Fruit fly (Drosophila melanogaster) whole organism, embryonic: ENCODE data around the gene CG10481.

Experiments used
- Ada2b ChIP-seq: fragments of 200-800 bp; sonication (Bioruptor generic); IDR thresholded peaks from 2 replicates; pipeline ENCODE4 v1.3.6; 2022; ENCODE audit warnings: missing biosample characterization, missing genetic modification characterization
- B-H1 ChIP-seq: fragments of 200-800 bp; sonication (Bioruptor generic); IDR thresholded peaks from 3 replicates; pipeline ENCODE4 v1.3.6; 2022; ENCODE audit warnings: missing biosample characterization, missing genetic modification characterization
- CG10209 ChIP-seq: fragments of 200-800 bp; sonication (Bioruptor generic); optimal IDR thresholded peaks from 3 replicates; lab custom pipeline; 2017; ENCODE audit warnings: missing biosample characterization, mild to moderate bottlenecking, missing genetic modification characterization, missing genetic modification reagents
- CG10274 ChIP-seq: fragments of 200-800 bp; sonication (Bioruptor generic); optimal IDR thresholded peaks from 3 replicates; lab custom pipeline; 2017; ENCODE audit warnings: missing biosample characterization, mild to moderate bottlenecking, missing genetic modification characterization
- CG10366 ChIP-seq: fragments of 200-800 bp; sonication (Bioruptor generic); IDR thresholded peaks from 2 replicates; pipeline ENCODE4 v1.3.6; 2022; ENCODE audit warnings: missing biosample characterization, missing genetic modification characterization
- CG10543 ChIP-seq: fragments of 200-800 bp; sonication (Bioruptor generic); optimal IDR thresholded peaks from 3 replicates; lab custom pipeline; 2017; ENCODE audit warnings: missing biosample characterization, mild to moderate bottlenecking, missing genetic modification characterization, moderate library complexity
- CG11247 ChIP-seq: fragments of 200-800 bp; sonication (Bioruptor generic); IDR thresholded peaks from 2 replicates; pipeline ENCODE4 v1.3.6; 2022; ENCODE audit warnings: missing biosample characterization, missing genetic modification characterization
- CG1233 ChIP-seq: fragments of 200-800 bp; sonication (Bioruptor generic); optimal IDR thresholded peaks from 4 replicates; lab custom pipeline; 2018; ENCODE audit warnings: missing biosample characterization, mild to moderate bottlenecking, missing genetic modification characterization
- CG13775 ChIP-seq: fragments of 200-800 bp; sonication (Bioruptor generic); optimal IDR thresholded peaks from 3 replicates; lab custom pipeline; 2017; ENCODE audit warnings: missing biosample characterization, mild to moderate bottlenecking, missing genetic modification characterization
- CG15073 ChIP-seq: fragments of 200-800 bp; sonication (Bioruptor generic); optimal IDR thresholded peaks from 2 replicates; lab custom pipeline; 2016; ENCODE audit warnings: missing biosample characterization, missing genetic modification characterization
- CG15269 ChIP-seq: fragments of 200-800 bp; sonication (Bioruptor generic); optimal IDR thresholded peaks from 2 replicates; lab custom pipeline; 2018; ENCODE audit warnings: missing biosample characterization, mild to moderate bottlenecking, missing genetic modification characterization, moderate library complexity
- CG15601 ChIP-seq: fragments of 200-800 bp; sonication (Bioruptor generic); optimal IDR thresholded peaks from 3 replicates; lab custom pipeline; 2019; ENCODE audit warnings: missing biosample characterization, mild to moderate bottlenecking, missing genetic modification characterization, moderate library complexity
- CG16815 ChIP-seq: fragments of 200-800 bp; sonication (Bioruptor generic); optimal IDR thresholded peaks from 3 replicates; lab custom pipeline; 2017; ENCODE audit warnings: missing biosample characterization, mild to moderate bottlenecking, missing genetic modification characterization
- CG18619 ChIP-seq: fragments of 200-800 bp; sonication (Bioruptor generic); optimal IDR thresholded peaks from 3 replicates; lab custom pipeline; 2017; ENCODE audit warnings: missing biosample characterization, mild to moderate bottlenecking, missing genetic modification characterization
- CG2120 ChIP-seq: fragments of 200-800 bp; sonication (Bioruptor generic); optimal IDR thresholded peaks from 3 replicates; lab custom pipeline; 2016; ENCODE audit warnings: missing biosample characterization, missing genetic modification characterization
- CG2889 ChIP-seq: fragments of 200-800 bp; sonication (Bioruptor generic); IDR thresholded peaks from 3 replicates; pipeline ENCODE4 v1.3.6; 2022; ENCODE audit warnings: missing biosample characterization, missing genetic modification characterization
- CG30403 ChIP-seq: fragments of 200-800 bp; sonication (Bioruptor generic); optimal IDR thresholded peaks from 3 replicates; lab custom pipeline; 2016; ENCODE audit warnings: missing biosample characterization, missing genetic modification characterization
- CG4328 ChIP-seq: fragments of 200-800 bp; sonication (Bioruptor generic); optimal IDR thresholded peaks from 3 replicates; lab custom pipeline; 2017; ENCODE audit warnings: missing biosample characterization, missing genetic modification reagents, missing genetic modification characterization
- CG5245 ChIP-seq: fragments of 200-800 bp; sonication (Bioruptor generic); optimal IDR thresholded peaks from 3 replicates; lab custom pipeline; 2016; ENCODE audit warnings: missing biosample characterization, missing genetic modification characterization
- Dll ChIP-seq: fragments of 200-800 bp; sonication (Bioruptor generic); IDR thresholded peaks from 4 replicates; pipeline ENCODE4 v1.3.6; 2022; ENCODE audit warnings: missing biosample characterization, missing genetic modification characterization; ENCODE audit not compliant: partially characterized antibody
- Fer2 ChIP-seq: fragments of 200-800 bp; sonication (Bioruptor generic); optimal IDR thresholded peaks from 2 replicates; lab custom pipeline; 2018; ENCODE audit warnings: missing biosample characterization, mild to moderate bottlenecking, missing genetic modification characterization, moderate library complexity
- Gsc ChIP-seq: fragments of 200-800 bp; sonication (Bioruptor generic); IDR thresholded peaks from 2 replicates; pipeline ENCODE4 v1.3.6; 2022; ENCODE audit warnings: missing biosample characterization, missing genetic modification characterization
- Max ChIP-seq: fragments of 200-800 bp; sonication (Bioruptor generic); optimal IDR thresholded peaks from 2 replicates; lab custom pipeline; 2016; ENCODE audit warnings: missing biosample characterization, mild to moderate bottlenecking, missing genetic modification characterization
- Oli ChIP-seq: fragments of 200-800 bp; sonication (Bioruptor generic); optimal IDR thresholded peaks from 2 replicates; lab custom pipeline; 2018; ENCODE audit warnings: missing biosample characterization, mild to moderate bottlenecking, missing genetic modification characterization, moderate library complexity
- PHDP ChIP-seq: fragments of 200-800 bp; sonication (Bioruptor generic); optimal IDR thresholded peaks from 3 replicates; lab custom pipeline; 2018; ENCODE audit warnings: missing biosample characterization, mild to moderate bottlenecking, missing genetic modification characterization, moderate library complexity
- Poxn ChIP-seq: fragments of 200-800 bp; sonication (Bioruptor generic); IDR thresholded peaks from 2 replicates; pipeline ENCODE4 v1.3.6; 2022; ENCODE audit warnings: missing biosample characterization, missing genetic modification characterization
- Ptx1 ChIP-seq: fragments of 200-800 bp; sonication (Bioruptor generic); IDR thresholded peaks from 2 replicates; pipeline ENCODE4 v1.3.6; 2022; ENCODE audit warnings: missing biosample characterization, missing genetic modification characterization
- Trl ChIP-seq, 3 experiments: fragments of >200 bp in 2 of 3; fragments of 200-800 bp in 1 of 3; sonication (Bioruptor generic) in 1 of 3; optimal IDR thresholded peaks; 2 replicates in 1 of 3; 3 replicates in 2 of 3; lab custom pipeline; 2016 to 2017; ENCODE audit warnings: missing biosample characterization in 1 of 3, missing genetic modification characterization in 1 of 3
- Xbp1 ChIP-seq: fragments of 200-800 bp; sonication (Bioruptor generic); optimal IDR thresholded peaks from 3 replicates; lab custom pipeline; 2016; ENCODE audit warnings: missing biosample characterization, mild to moderate bottlenecking, missing genetic modification characterization
- ab ChIP-seq: fragments of 200-800 bp; sonication (Bioruptor generic); optimal IDR thresholded peaks from 2 replicates; lab custom pipeline; 2016; ENCODE audit warnings: missing biosample characterization, missing genetic modification characterization
- ara ChIP-seq: fragments of 200-800 bp; sonication (Bioruptor generic); IDR thresholded peaks from 2 replicates; pipeline ENCODE4 v1.3.6; 2022; ENCODE audit warnings: missing biosample characterization, missing genetic modification characterization
- ash1 ChIP-seq: fragments of 200-800 bp; sonication (Bioruptor generic); optimal IDR thresholded peaks from 2 replicates; lab custom pipeline; 2018; ENCODE audit warnings: missing biosample characterization, mild to moderate bottlenecking, missing genetic modification characterization
- bbx ChIP-seq: fragments of 200-800 bp; sonication (Bioruptor generic); IDR thresholded peaks from 2 replicates; pipeline ENCODE4 v1.3.6; 2022; ENCODE audit warnings: missing biosample characterization, missing genetic modification characterization; ENCODE audit not compliant: partially characterized antibody
- cad ChIP-seq: fragments of >200 bp; optimal IDR thresholded peaks from 2 replicates; lab custom pipeline; 2017; ENCODE audit warnings: missing biosample characterization, missing genetic modification characterization
- dm ChIP-seq: fragments of 200-800 bp; sonication (Bioruptor generic); optimal IDR thresholded peaks from 3 replicates; lab custom pipeline; 2016; ENCODE audit warnings: missing biosample characterization, missing genetic modification characterization
- dysf ChIP-seq: fragments of 200-800 bp; sonication (Bioruptor generic); IDR thresholded peaks from 3 replicates; pipeline ENCODE4 v1.3.6; 2022; ENCODE audit warnings: missing biosample characterization, missing genetic modification characterization
- fd96Cb ChIP-seq: fragments of 200-800 bp; sonication (Bioruptor generic); optimal IDR thresholded peaks from 2 replicates; lab custom pipeline; 2018; ENCODE audit warnings: missing biosample characterization, mild to moderate bottlenecking, missing genetic modification characterization, moderate library complexity
- gcm ChIP-seq: fragments of 200-800 bp; sonication (Bioruptor generic); optimal IDR thresholded peaks from 2 replicates; lab custom pipeline; 2019; ENCODE audit warnings: missing biosample characterization, mild to moderate bottlenecking, missing genetic modification characterization, moderate library complexity
- grn ChIP-seq: fragments of 200-800 bp; sonication (Bioruptor generic); optimal IDR thresholded peaks from 3 replicates; lab custom pipeline; 2017; ENCODE audit warnings: missing biosample characterization, missing genetic modification characterization
- gt ChIP-seq: fragments of 200-800 bp; sonication (Bioruptor generic); IDR thresholded peaks from 2 replicates; pipeline ENCODE4 v1.3.6; 2022; ENCODE audit warnings: missing biosample characterization, missing genetic modification characterization
- jumu ChIP-seq: fragments of 200-800 bp; sonication (Bioruptor generic); optimal IDR thresholded peaks from 3 replicates; lab custom pipeline; 2016; ENCODE audit warnings: missing biosample characterization, missing genetic modification characterization
- mirr ChIP-seq: fragments of 200-800 bp; sonication (Bioruptor generic); optimal IDR thresholded peaks from 3 replicates; lab custom pipeline; 2018; ENCODE audit warnings: missing biosample characterization, mild to moderate bottlenecking, missing genetic modification characterization
- nerfin-2 ChIP-seq: fragments of 200-800 bp; sonication (Bioruptor generic); IDR thresholded peaks from 2 replicates; pipeline ENCODE4 v1.3.6; 2022; ENCODE audit warnings: missing biosample characterization, missing genetic modification characterization; ENCODE audit not compliant: partially characterized antibody
- oc ChIP-seq: fragments of 200-800 bp; sonication (Bioruptor generic); optimal IDR thresholded peaks from 2 replicates; lab custom pipeline; 2018; ENCODE audit warnings: missing biosample characterization, mild to moderate bottlenecking, missing genetic modification characterization, moderate library complexity
- pita ChIP-seq: fragments of 200-800 bp; sonication (Bioruptor generic); optimal IDR thresholded peaks from 2 replicates; lab custom pipeline; 2017; ENCODE audit warnings: missing biosample characterization, mild to moderate bottlenecking, missing genetic modification characterization
- row ChIP-seq: fragments of 200-800 bp; sonication (Bioruptor generic); IDR thresholded peaks from 3 replicates; pipeline ENCODE4 v1.3.6; 2022; ENCODE audit warnings: missing biosample characterization, missing genetic modification characterization
- slou ChIP-seq: fragments of 200-800 bp; sonication (Bioruptor generic); optimal IDR thresholded peaks from 3 replicates; lab custom pipeline; 2016; ENCODE audit warnings: missing biosample characterization, missing genetic modification characterization
- sug ChIP-seq: fragments of 200-800 bp; optimal IDR thresholded peaks from 2 replicates; lab custom pipeline; 2019; ENCODE audit warnings: missing biosample characterization, mild to moderate bottlenecking, missing genetic modification characterization, moderate library complexity
- toy ChIP-seq: fragments of 200-800 bp; sonication (Bioruptor generic); IDR thresholded peaks from 2 replicates; pipeline ENCODE4 v1.3.6; 2022; ENCODE audit warnings: missing biosample characterization, missing genetic modification characterization
- ttk ChIP-seq: fragments of 200-800 bp; sonication (Bioruptor generic); IDR thresholded peaks from 2 replicates; pipeline ENCODE4 v2.1.2; 2022; ENCODE audit warnings: missing biosample characterization, missing genetic modification characterization
- unc-4 ChIP-seq: fragments of 200-800 bp; sonication (Bioruptor generic); IDR thresholded peaks from 2 replicates; pipeline ENCODE4 v1.3.6; 2022; ENCODE audit warnings: missing biosample characterization, missing genetic modification characterization; ENCODE audit not compliant: partially characterized antibody

Gene CG10481

DNA sequence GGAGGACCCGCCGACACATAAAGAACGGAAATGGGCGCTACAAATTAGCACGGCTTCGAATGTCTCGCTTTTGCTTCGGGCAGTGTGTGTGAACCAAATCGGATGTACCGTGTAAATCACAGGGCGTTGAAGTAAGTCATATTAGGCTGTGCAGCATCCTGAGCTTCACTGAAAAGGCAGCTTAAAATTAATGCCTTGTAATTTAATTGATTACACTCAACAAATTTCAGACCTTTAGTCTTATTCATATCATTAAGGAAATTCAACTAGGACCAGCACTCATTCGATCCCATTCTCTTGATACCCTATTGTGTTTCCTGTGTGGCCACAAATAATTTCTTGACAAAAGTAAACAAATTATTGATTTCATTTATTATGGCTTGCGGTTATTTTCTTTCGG lies 22.4 kb downstream of the CG10481 start (continued):
- peak; percentile 69; the same call in 2 of the 3 replicates for TF ChIP-seq CG2889 (GFP tag; lab: Robert Waterston, UW)
- TF ChIP-seq Trl (optimal IDR thresholded peaks at IDR 0.05; lab: Kevin White, UChicago), result no peak
- peak; percentile 76 for TF ChIP-seq Trl (GFP tag; optimal IDR thresholded peaks at IDR 0.05; lab: Kevin White, UChicago)
- TF ChIP-seq Dll (GFP tag; lab: Robert Waterston, UW), result no peak
- TF ChIP-seq ttk (GFP tag; lab: Robert Waterston, UW), result peak; percentile 80
- TF ChIP-seq Poxn (GFP tag; lab: Robert Waterston, UW), result no peak
- no peak for TF ChIP-seq unc-4 (GFP tag; lab: Robert Waterston, UW)
- peak; percentile 91 for TF ChIP-seq ara (GFP tag; lab: Robert Waterston, UW)
- no peak for TF ChIP-seq bbx (GFP tag; lab: Robert Waterston, UW)
- peak; percentile 56 for TF ChIP-seq slou (GFP tag; lab: Kevin White, UChicago)
- TF ChIP-seq dysf (GFP tag; lab: Robert Waterston, UW), result peak; percentile 87
- peak; percentile 64 for TF ChIP-seq CG5245 (GFP tag; lab: Kevin White, UChicago)
- peak; percentile 57 for TF ChIP-seq Oli (tag; lab: Kevin White, UChicago)
- no peak for TF ChIP-seq grn (GFP tag; lab: Kevin White, UChicago)
- TF ChIP-seq CG15601, result no peak
- peak; percentile 65 for TF ChIP-seq jumu (GFP tag; lab: Kevin White, UChicago)
- TF ChIP-seq Fer2 (tag; lab: Kevin White, UChicago), result peak; percentile 18
- peak; percentile 65 for TF ChIP-seq Xbp1
- TF ChIP-seq B-H1 (GFP tag; lab: Robert Waterston, UW), result peak; percentile 75
- no peak for TF ChIP-seq mirr
- peak; percentile 63 for TF ChIP-seq CG16815 (GFP tag; lab: Kevin White, UChicago)
- TF ChIP-seq fd96Cb (tag; lab: Kevin White, UChicago), result peak; percentile 72
- TF ChIP-seq dm (GFP tag; lab: Kevin White, UChicago), result no peak
- peak; percentile 53 for TF ChIP-seq CG10209 (GFP tag; lab: Kevin White, UChicago)
- TF ChIP-seq CG13775 (GFP tag; lab: Kevin White, UChicago), result peak; percentile 52
- peak; percentile 69 for TF ChIP-seq CG1233 (GFP tag; lab: Kevin White, UChicago)
- no peak for TF ChIP-seq CG4328 (GFP tag; lab: Kevin White, UChicago)
- TF ChIP-seq CG10274 (GFP tag; lab: Kevin White, UChicago), result peak; percentile 46
- TF ChIP-seq CG30403 (GFP tag; lab: Kevin White, UChicago), result peak; percentile 65
- TF ChIP-seq sug (tag; lab: Kevin White, UChicago), result no peak
- TF ChIP-seq row (GFP tag; lab: Robert Waterston, UW), result peak; percentile 84
- peak; percentile 85 for TF ChIP-seq CG10366
- no peak for TF ChIP-seq nerfin-2 (GFP tag; lab: Robert Waterston, UW)
- peak; percentile 50 for TF ChIP-seq PHDP (tag; lab: Kevin White, UChicago)
- no peak for TF ChIP-seq ash1 (GFP tag; lab: Kevin White, UChicago)
- peak; percentile 43 for TF ChIP-seq Gsc (GFP tag; lab: Robert Waterston, UW)
- peak; percentile 35 for TF ChIP-seq CG18619 (GFP tag; lab: Kevin White, UChicago)
- TF ChIP-seq Ada2b (GFP tag; lab: Robert Waterston, UW), result peak; percentile 90
- TF ChIP-seq gcm (GFP tag; lab: Kevin White, UChicago), result no peak
- peak; percentile 23 for TF ChIP-seq ab (GFP tag; lab: Kevin White, UChicago)
- peak; percentile 40 for TF ChIP-seq CG15269
- TF ChIP-seq toy (GFP tag; lab: Robert Waterston, UW), result peak; percentile 75
- TF ChIP-seq oc, result peak; percentile 4
- TF ChIP-seq pita (GFP tag; lab: Kevin White, UChicago), result no peak
- no peak for TF ChIP-seq Max (GFP tag; lab: Kevin White, UChicago)
- TF ChIP-seq gt (GFP tag; lab: Robert Waterston, UW), result 0 out of 2 replicates have a peak, but pooled peaks have one; percentile 14
- TF ChIP-seq CG15073 (GFP tag; lab: Kevin White, UChicago), result no peak
- TF ChIP-seq CG2120 (GFP tag; lab: Kevin White, UChicago), result peak; percentile 61
- TF ChIP-seq cad (GFP tag; lab: Kevin White, UChicago), result no peak
- no peak for TF ChIP-seq CG10543 (GFP tag; lab: Kevin White, UChicago)
- peak; percentile 80 for TF ChIP-seq CG11247 (GFP tag; lab: Robert Waterston, UW)
- peak; percentile 85 for TF ChIP-seq Ptx1 (GFP tag; lab: Robert Waterston, UW)
